Fruit fly (Drosophila melanogaster) whole organism, embryonic: ENCODE results near the gene CG10298.

ENCODE experiments used
- ATbp ChIP-seq: fragments of 200-800 bp; sonication (Bioruptor generic); optimal IDR thresholded peaks from 2 replicates; lab custom pipeline; 2017; ENCODE audit warnings: missing biosample characterization, mild to moderate bottlenecking, missing genetic modification characterization, missing genetic modification reagents
- Atf3 ChIP-seq: fragments of 200-800 bp; sonication (Bioruptor generic); optimal IDR thresholded peaks from 3 replicates; lab custom pipeline; 2016; ENCODE audit warnings: missing biosample characterization, missing genetic modification characterization
- Atf6 ChIP-seq: fragments of 200-800 bp; sonication (Bioruptor generic); IDR thresholded peaks from 2 replicates; pipeline ENCODE4 v1.3.6; 2022; ENCODE audit warnings: missing biosample characterization, missing genetic modification characterization
- Bdp1 ChIP-seq: fragments of 200-800 bp; sonication (Bioruptor generic); optimal IDR thresholded peaks from 3 replicates; lab custom pipeline; 2016; ENCODE audit warnings: missing biosample characterization, missing genetic modification characterization
- CG10267 ChIP-seq: fragments of 200-800 bp; sonication (Bioruptor generic); optimal IDR thresholded peaks from 2 replicates; lab custom pipeline; 2018; ENCODE audit warnings: missing biosample characterization, mild to moderate bottlenecking, missing genetic modification characterization, moderate library complexity
- CG1233 ChIP-seq: fragments of 200-800 bp; sonication (Bioruptor generic); optimal IDR thresholded peaks from 4 replicates; lab custom pipeline; 2018; ENCODE audit warnings: missing biosample characterization, mild to moderate bottlenecking, missing genetic modification characterization
- CG12769 ChIP-seq: fragments of 200-800 bp; sonication (Bioruptor generic); optimal IDR thresholded peaks from 2 replicates; lab custom pipeline; 2019; ENCODE audit warnings: missing biosample characterization, mild to moderate bottlenecking, missing genetic modification characterization, moderate library complexity
- CG13424 ChIP-seq: fragments of 200-800 bp; sonication (Bioruptor generic); optimal IDR thresholded peaks from 2 replicates; lab custom pipeline; 2019; ENCODE audit warnings: missing biosample characterization, mild to moderate bottlenecking, missing genetic modification characterization, moderate library complexity
- CG15601 ChIP-seq: fragments of 200-800 bp; sonication (Bioruptor generic); optimal IDR thresholded peaks from 3 replicates; lab custom pipeline; 2019; ENCODE audit warnings: missing biosample characterization, mild to moderate bottlenecking, missing genetic modification characterization, moderate library complexity
- CG1603 ChIP-seq: fragments of 200-800 bp; sonication (Bioruptor generic); optimal IDR thresholded peaks from 2 replicates; lab custom pipeline; 2019; ENCODE audit warnings: missing biosample characterization, mild to moderate bottlenecking, missing genetic modification characterization, moderate library complexity
- CG17186 ChIP-seq: fragments of 200-800 bp; sonication (Bioruptor generic); optimal IDR thresholded peaks from 3 replicates; lab custom pipeline; 2017; ENCODE audit warnings: missing biosample characterization, missing genetic modification reagents, missing genetic modification characterization
- CG18262 ChIP-seq: fragments of 200-800 bp; optimal IDR thresholded peaks from 3 replicates; lab custom pipeline; 2019; ENCODE audit warnings: missing biosample characterization, mild to moderate bottlenecking, missing genetic modification characterization, moderate library complexity
- CG18599 ChIP-seq: fragments of 200-800 bp; sonication (Bioruptor generic); optimal IDR thresholded peaks from 3 replicates; lab custom pipeline; 2017; ENCODE audit warnings: missing biosample characterization, missing genetic modification characterization, mild to moderate bottlenecking, moderate library complexity, missing genetic modification reagents
- CG30403 ChIP-seq: fragments of 200-800 bp; sonication (Bioruptor generic); optimal IDR thresholded peaks from 3 replicates; lab custom pipeline; 2016; ENCODE audit warnings: missing biosample characterization, missing genetic modification characterization
- CG32772 ChIP-seq: fragments of 200-800 bp; sonication (Bioruptor generic); IDR thresholded peaks from 2 replicates; pipeline ENCODE4 v1.3.6; 2022; ENCODE audit warnings: missing biosample characterization, missing genetic modification characterization
- CG4404 ChIP-seq: fragments of 200-800 bp; sonication (Bioruptor generic); IDR thresholded peaks from 2 replicates; pipeline ENCODE4 v1.3.6; 2022; ENCODE audit warnings: missing biosample characterization, missing genetic modification characterization
- CG4424 ChIP-seq: fragments of 200-800 bp; sonication (Bioruptor generic); optimal IDR thresholded peaks from 3 replicates; lab custom pipeline; 2016; ENCODE audit warnings: missing biosample characterization, missing genetic modification characterization
- CG6254 ChIP-seq: fragments of 200-800 bp; sonication (Bioruptor generic); optimal IDR thresholded peaks from 3 replicates; lab custom pipeline; 2017; ENCODE audit warnings: mild to moderate bottlenecking, missing biosample characterization, missing genetic modification reagents, missing genetic modification characterization
- CG7839 ChIP-seq: fragments of 200-800 bp; sonication (Bioruptor generic); optimal IDR thresholded peaks from 3 replicates; lab custom pipeline; 2018; ENCODE audit warnings: missing biosample characterization, mild to moderate bottlenecking, missing genetic modification characterization, moderate library complexity
- CG9797 ChIP-seq: fragments of 200-800 bp; sonication (Bioruptor generic); optimal IDR thresholded peaks from 3 replicates; lab custom pipeline; 2018; ENCODE audit warnings: missing biosample characterization, mild to moderate bottlenecking, missing genetic modification characterization
- Dek ChIP-seq: fragments of 200-800 bp; sonication (Bioruptor generic); optimal IDR thresholded peaks from 3 replicates; lab custom pipeline; 2019; ENCODE audit warnings: missing biosample characterization, mild to moderate bottlenecking, missing genetic modification characterization, moderate library complexity
- Elba2 ChIP-seq: fragments of 200-800 bp; sonication (Bioruptor generic); optimal IDR thresholded peaks from 3 replicates; lab custom pipeline; 2016; ENCODE audit warnings: missing biosample characterization, missing genetic modification characterization
- Hand ChIP-seq: fragments of 200-800 bp; sonication (Bioruptor generic); optimal IDR thresholded peaks from 2 replicates; lab custom pipeline; 2017; ENCODE audit warnings: mild to moderate bottlenecking, missing biosample characterization, missing genetic modification reagents, missing genetic modification characterization
- Hr78 ChIP-seq, 2 experiments: fragments of 200-800 bp in 1 of 2; fragments of >200 bp in 1 of 2; sonication (Bioruptor generic) in 1 of 2; optimal IDR thresholded peaks; 2 replicates each; lab custom pipeline; 2017 to 2019; ENCODE audit warnings: missing biosample characterization in 2 of 2, missing genetic modification characterization in 2 of 2, mild to moderate bottlenecking in 1 of 2, moderate library complexity in 1 of 2
- MBD-R2 ChIP-seq: fragments of 200-800 bp; sonication (Bioruptor generic); IDR thresholded peaks from 2 replicates; pipeline ENCODE4 v1.3.6; 2022; ENCODE audit warnings: missing biosample characterization, missing genetic modification characterization
- Myb ChIP-seq: fragments of 200-800 bp; sonication (Bioruptor generic); optimal IDR thresholded peaks from 2 replicates; lab custom pipeline; 2016; ENCODE audit warnings: missing biosample characterization, missing genetic modification characterization
- NFAT ChIP-seq: fragments of 200-800 bp; sonication (Bioruptor generic); IDR thresholded peaks from 2 replicates; pipeline ENCODE4 v1.3.6; 2022; ENCODE audit warnings: missing biosample characterization, missing genetic modification characterization
- Nf-YB ChIP-seq: fragments of 200-800 bp; sonication (Bioruptor generic); optimal IDR thresholded peaks from 3 replicates; lab custom pipeline; 2019; ENCODE audit warnings: missing biosample characterization, mild to moderate bottlenecking, missing genetic modification characterization, moderate library complexity
- NfI ChIP-seq: fragments of 200-800 bp; sonication (Bioruptor generic); optimal IDR thresholded peaks from 3 replicates; lab custom pipeline; 2018; ENCODE audit warnings: missing biosample characterization, mild to moderate bottlenecking, missing genetic modification characterization, moderate library complexity
- PHDP ChIP-seq: fragments of 200-800 bp; sonication (Bioruptor generic); optimal IDR thresholded peaks from 3 replicates; lab custom pipeline; 2018; ENCODE audit warnings: missing biosample characterization, mild to moderate bottlenecking, missing genetic modification characterization, moderate library complexity
- Sox102F ChIP-seq: fragments of 200-800 bp; sonication (Bioruptor generic); optimal IDR thresholded peaks from 2 replicates; lab custom pipeline; 2018; ENCODE audit warnings: missing biosample characterization, mild to moderate bottlenecking, missing genetic modification characterization, moderate library complexity
- Stat92E ChIP-seq, 3 experiments: fragments of >200 bp in 2 of 3; fragments of 200-800 bp in 1 of 3; sonication (Bioruptor generic) in 1 of 3; optimal IDR thresholded peaks; 2 replicates each; lab custom pipeline; 2017 to 2019; ENCODE audit warnings: missing biosample characterization in 3 of 3, missing genetic modification characterization in 3 of 3, mild to moderate bottlenecking in 1 of 3, moderate library complexity in 1 of 3
- Usf ChIP-seq: fragments of 200-800 bp; sonication (Bioruptor generic); optimal IDR thresholded peaks from 2 replicates; lab custom pipeline; 2017; ENCODE audit warnings: missing genotype, missing biosample characterization, missing genetic modification characterization
- bsh ChIP-seq, 2 experiments: fragments of 200-800 bp; sonication (Bioruptor generic); optimal IDR thresholded peaks; 2 replicates each; lab custom pipeline; 2017 to 2018; ENCODE audit warnings: mild to moderate bottlenecking in 2 of 2, missing biosample characterization in 2 of 2, missing genetic modification characterization in 2 of 2, moderate library complexity in 1 of 2
- chif ChIP-seq, 2 experiments: fragments of 200-800 bp; sonication (Bioruptor generic); optimal IDR thresholded peaks; 3 replicates each; lab custom pipeline; 2016; ENCODE audit warnings: missing biosample characterization in 2 of 2, missing genetic modification characterization in 2 of 2
- cwo ChIP-seq: fragments of 200-800 bp; sonication (Bioruptor generic); optimal IDR thresholded peaks from 3 replicates; lab custom pipeline; 2017; ENCODE audit warnings: missing biosample characterization, missing genetic modification characterization, mild to moderate bottlenecking, moderate library complexity, missing genetic modification reagents
- dmrt11E ChIP-seq: fragments of 200-800 bp; sonication (Bioruptor generic); optimal IDR thresholded peaks from 3 replicates; lab custom pipeline; 2018; ENCODE audit warnings: missing biosample characterization, mild to moderate bottlenecking, missing genetic modification characterization, moderate library complexity
- fu2 ChIP-seq: fragments of 200-800 bp; sonication (Bioruptor generic); optimal IDR thresholded peaks from 2 replicates; lab custom pipeline; 2016; ENCODE audit warnings: missing biosample characterization, missing genetic modification characterization
- grn ChIP-seq: fragments of 200-800 bp; sonication (Bioruptor generic); optimal IDR thresholded peaks from 3 replicates; lab custom pipeline; 2017; ENCODE audit warnings: missing biosample characterization, missing genetic modification characterization
- ham ChIP-seq: fragments of 200-800 bp; sonication (Bioruptor generic); IDR thresholded peaks from 2 replicates; pipeline ENCODE4 v1.3.6; 2022; ENCODE audit warnings: missing biosample characterization, missing genetic modification characterization
- pan ChIP-seq, 4 experiments: fragments of >200 bp in 3 of 4; fragments of 200-800 bp in 1 of 4; sonication (Bioruptor generic) in 1 of 4; optimal IDR thresholded peaks in 3 of 4; IDR thresholded peaks in 1 of 4; 2 replicates each; pipeline versions ENCODE4 v1.3.6 to Lab custom; 2017 to 2022; ENCODE audit warnings: missing biosample characterization in 2 of 4, missing genetic modification characterization in 2 of 4, mixed read lengths in 1 of 4
- prd ChIP-seq, 3 experiments: fragments of >200 bp in 2 of 3; fragments of 200-800 bp in 1 of 3; sonication (Bioruptor generic) in 1 of 3; optimal IDR thresholded peaks in 2 of 3; IDR thresholded peaks in 1 of 3; 2 replicates in 2 of 3; 3 replicates in 1 of 3; pipeline versions ENCODE4 v1.3.6 to Lab custom; 2017 to 2022; ENCODE audit warnings: missing biosample characterization in 1 of 3, missing genetic modification characterization in 1 of 3
- salm ChIP-seq: fragments of 200-800 bp; sonication (Bioruptor generic); optimal IDR thresholded peaks from 2 replicates; lab custom pipeline; 2018; ENCODE audit warnings: missing biosample characterization, mild to moderate bottlenecking, missing genetic modification characterization
- shn ChIP-seq: fragments of 200-800 bp; sonication (Bioruptor generic); optimal IDR thresholded peaks from 3 replicates; lab custom pipeline; 2016; ENCODE audit warnings: missing biosample characterization, missing genetic modification characterization
- slou ChIP-seq: fragments of 200-800 bp; sonication (Bioruptor generic); optimal IDR thresholded peaks from 3 replicates; lab custom pipeline; 2016; ENCODE audit warnings: missing biosample characterization, missing genetic modification characterization
- tio ChIP-seq: fragments of 200-800 bp; sonication (Bioruptor generic); optimal IDR thresholded peaks from 2 replicates; lab custom pipeline; 2017; ENCODE audit warnings: missing biosample characterization, missing genetic modification characterization, inconsistent platforms
- unpg ChIP-seq: fragments of 200-800 bp; sonication (Bioruptor generic); optimal IDR thresholded peaks from 3 replicates; lab custom pipeline; 2018; ENCODE audit warnings: missing biosample characterization, mild to moderate bottlenecking, missing genetic modification characterization, moderate library complexity

The CG10298 gene

DNA sequence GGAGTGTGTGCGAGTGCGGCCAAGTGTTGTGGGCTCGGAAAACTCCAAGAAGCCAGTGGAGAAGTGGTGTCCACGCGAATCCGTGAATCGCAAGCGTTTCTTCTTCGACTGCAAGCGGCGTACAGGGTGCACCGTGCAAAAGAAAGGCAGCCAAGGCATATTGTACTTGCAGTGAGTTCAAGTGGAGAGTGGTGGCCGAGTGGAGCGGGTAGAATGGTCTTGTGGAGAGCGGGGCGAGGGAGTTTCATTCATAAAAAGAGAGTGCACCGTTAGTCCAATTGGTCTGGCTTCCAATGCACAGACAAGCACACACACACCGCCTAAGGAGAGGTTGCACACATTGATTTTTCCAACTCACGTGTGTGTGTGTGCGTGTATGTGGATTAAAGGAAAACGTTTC, 8.4 kb downstream of the CG10298 start (continued):
- TF ChIP-seq Atf3 (GFP tag; lab: Kevin White, UChicago), result no peak
- TF ChIP-seq cwo (GFP tag; lab: Kevin White, UChicago), result no peak
- TF ChIP-seq ham (GFP tag; lab: Robert Waterston, UW), result no peak
- TF ChIP-seq CG32772 (GFP tag; lab: Robert Waterston, UW), result no peak
- no peak for TF ChIP-seq slou
- no peak for TF ChIP-seq NfI
- TF ChIP-seq CG6254 (GFP tag; lab: Kevin White, UChicago), result peak; percentile 100
- TF ChIP-seq Nf-YB (GFP tag; lab: Kevin White, UChicago), result peak; percentile 21
- TF ChIP-seq salm (tag; lab: Kevin White, UChicago), result no peak
- peak; percentile 13; the same call in 1 of the 2 replicates for TF ChIP-seq MBD-R2 (GFP tag; lab: Robert Waterston, UW)
- TF ChIP-seq shn, result no peak
- no peak for TF ChIP-seq pan (optimal IDR thresholded peaks at IDR 0.05; lab: Kevin White, UChicago)
- TF ChIP-seq pan (GFP tag; optimal IDR thresholded peaks at IDR 0.05 in 1 of 2, IDR thresholded peaks at IDR 0.05 in 1 of 2), result peak in 1 of 2 experiments; percentile 22
- TF ChIP-seq CG4404, result no peak
- TF ChIP-seq Atf6 (GFP tag; lab: Robert Waterston, UW), result no peak
- TF ChIP-seq chif (GFP tag; optimal IDR thresholded peaks at IDR 0.05; lab: Kevin White, UChicago), result no peak
- no peak for TF ChIP-seq CG15601 (tag; lab: Kevin White, UChicago)
- TF ChIP-seq CG18599 (GFP tag; lab: Kevin White, UChicago), result no peak
- TF ChIP-seq CG9797 (GFP tag; lab: Kevin White, UChicago), result no peak
- TF ChIP-seq CG17186 (GFP tag; lab: Kevin White, UChicago), result no peak
- TF ChIP-seq Stat92E (GFP tag; optimal IDR thresholded peaks at IDR 0.05; lab: Kevin White, UChicago), result no peak
- TF ChIP-seq CG1603 (tag; lab: Kevin White, UChicago), result no peak
- TF ChIP-seq fu2 (GFP tag; lab: Kevin White, UChicago), result no peak
- peak; percentile 56 for TF ChIP-seq Elba2 (GFP tag; lab: Kevin White, UChicago)

DNA sequence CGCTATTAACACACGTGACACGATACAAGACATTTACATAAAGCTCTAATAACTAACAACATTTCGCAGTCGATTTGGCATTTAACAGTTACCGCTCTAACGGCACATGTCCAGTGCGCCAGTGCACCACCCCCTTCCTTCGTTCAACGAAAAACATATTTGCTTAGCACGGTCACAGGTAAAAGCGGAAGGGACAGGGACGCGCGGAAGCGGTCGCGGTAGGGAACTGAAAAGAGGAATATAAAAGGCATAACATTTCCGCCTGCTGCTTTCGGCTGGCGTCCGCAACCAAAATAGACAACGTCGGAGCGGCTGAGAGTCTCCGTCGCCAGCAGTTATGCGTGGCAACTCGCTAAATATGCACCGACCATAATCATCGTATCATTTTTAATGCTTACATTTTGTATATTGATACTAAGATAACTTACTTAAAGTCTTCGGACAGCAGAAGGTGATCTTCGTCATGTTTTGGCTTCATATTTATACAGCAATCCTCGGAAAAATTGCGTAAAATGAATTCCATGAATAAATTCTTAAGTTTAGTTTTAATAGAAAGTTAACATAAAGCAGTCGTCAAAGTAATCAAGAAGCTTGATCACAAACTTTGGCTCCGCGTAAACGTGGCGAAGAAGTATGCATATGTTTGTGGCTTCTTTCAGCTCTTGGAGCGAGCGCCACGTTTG, 9.0 kb downstream of the CG10298 start:
- TF ChIP-seq CG12769 (tag; lab: Kevin White, UChicago) (peak; percentile 70), grn (GFP tag; lab: Kevin White, UChicago) (no peak), unpg (peak; percentile 32), Bdp1 (GFP tag; lab: Kevin White, UChicago) (no peak), Hand (GFP tag; lab: Kevin White, UChicago) (no peak), Myb (GFP tag; lab: Kevin White, UChicago) (no peak), Dek (tag; lab: Kevin White, UChicago) (no peak), CG13424 (peak; percentile 56), prd (optimal IDR thresholded peaks at IDR 0.05; lab: Kevin White, UChicago) (no peak), prd (GFP tag; IDR thresholded peaks at IDR 0.05; lab: Robert Waterston, UW) (no peak), PHDP (peak; percentile 21), Hr78 (GFP tag; optimal IDR thresholded peaks at IDR 0.05; lab: Kevin White, UChicago) (no peak), Sox102F (GFP tag; lab: Kevin White, UChicago) (peak; percentile 41), bsh (GFP tag; optimal IDR thresholded peaks at IDR 0.05; lab: Kevin White, UChicago) (peak; percentile 36 to 48), CG30403 (GFP tag; lab: Kevin White, UChicago) (peak; percentile 13), CG10267 (tag; lab: Kevin White, UChicago) (peak; percentile 14), ATbp (GFP tag; lab: Kevin White, UChicago) (peak; percentile 23), CG1233 (GFP tag; lab: Kevin White, UChicago) (peak; percentile 9), tio (GFP tag; lab: Kevin White, UChicago) (no peak), Usf (GFP tag; lab: Kevin White, UChicago) (no peak), CG7839 (tag; lab: Kevin White, UChicago) (peak; percentile 38), CG18262 (peak; percentile 48), CG4424 (peak; percentile 38), dmrt11E (tag; lab: Kevin White, UChicago) (no peak), NFAT (GFP tag; lab: Robert Waterston, UW) (no peak)
